Worm (Caenorhabditis elegans) whole organism, late embryonic: ENCODE data around the gene B0034.7.

Source experiments
- pha-4 ChIP-seq: fragments of 150-350 bp; optimal IDR thresholded peaks from 2 replicates; lab custom pipeline; 2018; ENCODE audit warnings: missing biosample characterization, missing genetic modification reagents, missing genetic modification characterization
- pqm-1 ChIP-seq: sonication (generic microtip); optimal IDR thresholded peaks from 2 replicates; lab custom pipeline; 2016; ENCODE audit warnings: missing genetic modification characterization, missing compliant biosample characterization
- rnt-1 ChIP-seq: sonication (generic microtip); optimal IDR thresholded peaks from 2 replicates; lab custom pipeline; 2016; ENCODE audit warnings: missing genetic modification characterization, missing compliant biosample characterization
- sox-2 ChIP-seq: fragments of 200-800 bp; sonication (Bioruptor generic); IDR thresholded peaks from 2 replicates; pipeline ENCODE4 v1.3.6; 2022; ENCODE audit warnings: missing genetic modification reagents, missing genetic modification characterization, missing compliant biosample characterization
- unc-55 ChIP-seq: sonication (generic microtip); optimal IDR thresholded peaks from 2 replicates; lab custom pipeline; 2017; ENCODE audit warnings: missing biosample characterization, missing genetic modification reagents, missing genetic modification characterization

- no peak for TF ChIP-seq pqm-1 (tag; lab: Kevin White, UChicago)
- TF ChIP-seq rnt-1 (tag; lab: Kevin White, UChicago) = no peak
- no peak for TF ChIP-seq sox-2
- TF ChIP-seq pha-4 (tag; lab: Kevin White, UChicago) = no peak
- no peak for TF ChIP-seq unc-55 (GFP tag; lab: Kevin White, UChicago)
Observed at ce11 chrII:5911939-5912523, 49.4 kb upstream of the B0034.7 start.
